Fruit fly (Drosophila melanogaster) S2 (cell line): ENCODE measurements around the gene vito.

Source experiments
- CG8478 ChIP-seq: fragments of >200 bp; optimal IDR thresholded peaks from 2 replicates; lab custom pipeline; 2018
- CTCF ChIP-seq, 2 experiments: fragments of >200 bp; optimal IDR thresholded peaks; 2 replicates each; lab custom pipeline; 2018

dm6 chr3L:5787476-5787875 is 10.3 kb upstream of the vito start:
- TF ChIP-seq CTCF (optimal IDR thresholded peaks at IDR 0.05; lab: Kevin White, UChicago) (no peak), CG8478 (lab: Kevin White, UChicago) (no peak)
